Fruit fly (Drosophila melanogaster): ENCODE results near the gene DIP-epsilon.

The DIP-epsilon gene

DNA sequence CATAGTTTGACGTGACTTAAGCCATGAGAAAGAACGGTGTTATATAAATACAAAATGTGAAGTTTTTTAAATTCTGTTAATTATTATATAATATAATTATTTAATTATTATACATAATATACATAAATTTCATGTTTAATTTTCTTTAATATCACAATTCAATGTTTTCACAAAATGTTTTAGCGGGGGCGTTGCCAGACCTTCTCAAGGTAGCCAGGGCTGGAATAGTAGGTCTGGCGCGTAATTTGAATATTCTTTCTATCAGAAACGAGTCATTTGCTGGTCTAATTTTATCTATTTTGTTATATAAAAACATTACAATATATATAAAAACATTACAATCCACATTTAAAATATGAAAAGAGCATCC, 37.2 kb upstream of the DIP-epsilon start, which contains the start of gene Acox3 (continued):
- no peak for TF ChIP-seq hbn (GFP tag; IDR thresholded peaks at IDR 0.05; ENCODE audit: partially characterized antibody)
- TF ChIP-seq CG3847 (GFP tag; IDR thresholded peaks at IDR 0.05), result peak; percentile 32; the same call in 1 of the 2 replicates
- no peak for TF ChIP-seq CG6272 (GFP tag; IDR thresholded peaks at IDR 0.05)
- no peak for TF ChIP-seq Myb (GFP tag; optimal IDR thresholded peaks at IDR 0.05)
- TF ChIP-seq MTF-1 (GFP tag; optimal IDR thresholded peaks at IDR 0.05; ENCODE audit: borderline replicate concordance), result no peak
- TF ChIP-seq CG15269 (tag; optimal IDR thresholded peaks at IDR 0.05), result no peak
- TF ChIP-seq CG12659 (GFP tag; optimal IDR thresholded peaks at IDR 0.05), result no peak
- TF ChIP-seq D19A (tag; optimal IDR thresholded peaks at IDR 0.05), result peak; percentile 7
- no peak for TF ChIP-seq Sry-β (GFP tag; optimal IDR thresholded peaks at IDR 0.05)
- no peak for TF ChIP-seq CG1602 (GFP tag; optimal IDR thresholded peaks at IDR 0.05)
- TF ChIP-seq HmgD (GFP tag; optimal IDR thresholded peaks at IDR 0.05), result no peak
- TF ChIP-seq Taf1 (GFP tag; IDR thresholded peaks at IDR 0.05), result no peak
- no peak for TF ChIP-seq Lpt (GFP tag; optimal IDR thresholded peaks at IDR 0.05)
- no peak for TF ChIP-seq CG12236 (GFP tag; optimal IDR thresholded peaks at IDR 0.05)
- no peak for TF ChIP-seq Camta (GFP tag; optimal IDR thresholded peaks at IDR 0.05)
- TF ChIP-seq CG42726 (GFP tag; IDR thresholded peaks at IDR 0.05; ENCODE audit: partially characterized antibody), result no peak
- no peak for TF ChIP-seq CG6854 (GFP tag; optimal IDR thresholded peaks at IDR 0.05)
- peak; percentile 35 for TF ChIP-seq CG3995 (GFP tag; optimal IDR thresholded peaks at IDR 0.05)
- TF ChIP-seq Jarid2 (GFP tag; optimal IDR thresholded peaks at IDR 0.05), result no peak
- no peak for TF ChIP-seq CG14965 (GFP tag; optimal IDR thresholded peaks at IDR 0.05; ENCODE audit: borderline replicate concordance)
- TF ChIP-seq Nf-YC (tag; optimal IDR thresholded peaks at IDR 0.05), result peak; percentile 15
- TF ChIP-seq dpn (GFP tag; optimal IDR thresholded peaks at IDR 0.05), result no peak
- no peak for TF ChIP-seq CG8478 (optimal IDR thresholded peaks at IDR 0.05)
- no peak for TF ChIP-seq fd102C (GFP tag; optimal IDR thresholded peaks at IDR 0.05)
- TF ChIP-seq D19B (GFP tag; optimal IDR thresholded peaks at IDR 0.05), result no peak
- TF ChIP-seq GATAe (GFP tag; conservative IDR thresholded peaks at IDR 0.05), result no peak
- TF ChIP-seq YL-1 (GFP tag; optimal IDR thresholded peaks at IDR 0.05), result peak; percentile 43
- peak; percentile 96 for TF ChIP-seq E2f2 (GFP tag; IDR thresholded peaks at IDR 0.05)
- no peak for TF ChIP-seq pho (GFP tag; optimal IDR thresholded peaks at IDR 0.05)
- no peak for TF ChIP-seq zf30C (GFP tag; optimal IDR thresholded peaks at IDR 0.05)
- peak; percentile 41 for TF ChIP-seq sens (GFP tag)
- no peak for TF ChIP-seq CG1233 (GFP tag; optimal IDR thresholded peaks at IDR 0.05)
- no peak for TF ChIP-seq zen2 (GFP tag; IDR thresholded peaks at IDR 0.05; ENCODE audit: partially characterized antibody)
- TF ChIP-seq CG3838 (GFP tag; optimal IDR thresholded peaks at IDR 0.05), result no peak
- no peak for TF ChIP-seq z (GFP tag; IDR thresholded peaks at IDR 0.05)
- no peak for TF ChIP-seq E2f1 (GFP tag; IDR thresholded peaks at IDR 0.05)
- 0 out of 3 replicates have a peak, but pooled peaks have one; percentile 24 for TF ChIP-seq CG17361 (GFP tag; IDR thresholded peaks at IDR 0.05)
- no peak for TF ChIP-seq ham (GFP tag; IDR thresholded peaks at IDR 0.05)
- TF ChIP-seq CG14710 (tag; optimal IDR thresholded peaks at IDR 0.05), result peak; percentile 59
- peak; percentile 19 for TF ChIP-seq CG18262 (tag; optimal IDR thresholded peaks at IDR 0.05)
- TF ChIP-seq cg (GFP tag; optimal IDR thresholded peaks at IDR 0.05), result no peak

DNA sequence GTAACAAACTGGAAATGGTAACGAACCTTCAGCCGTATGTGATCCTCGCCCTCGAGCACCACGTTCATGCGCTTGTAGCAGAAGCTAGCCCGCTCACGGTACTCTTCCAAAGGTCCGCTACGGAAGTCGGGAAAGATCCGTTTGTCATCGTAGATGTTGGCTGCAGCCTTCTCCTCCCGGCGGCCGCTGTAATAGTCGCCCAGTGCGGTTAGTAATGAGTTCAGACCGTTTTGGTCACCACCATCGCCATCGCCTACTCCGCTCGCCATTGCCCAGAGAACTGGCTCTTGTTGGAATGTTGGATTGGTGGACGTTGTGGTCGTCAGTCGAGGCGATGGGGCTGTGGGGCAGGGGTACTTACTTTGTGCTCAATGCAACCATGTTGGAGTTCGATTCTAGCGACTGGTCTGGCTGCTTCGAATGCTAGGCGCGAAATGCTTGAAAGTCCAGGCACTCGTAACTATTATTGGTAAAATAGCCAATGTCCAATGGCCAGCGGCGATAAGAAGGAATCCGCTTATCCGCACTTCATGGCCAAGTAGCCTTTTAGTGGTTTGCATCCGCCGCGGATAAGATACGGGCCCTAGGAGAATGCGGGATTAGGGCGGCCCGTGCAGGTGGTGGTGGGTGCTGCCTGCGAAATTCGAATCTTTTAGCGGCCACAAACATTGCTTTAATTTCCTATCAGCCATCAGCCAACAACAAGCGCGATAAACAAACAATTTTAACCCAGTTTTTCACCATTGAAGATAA, 36.6 kb upstream of the DIP-epsilon start:
- no peak for TF ChIP-seq jumu (GFP tag; optimal IDR thresholded peaks at IDR 0.05)
- no peak for TF ChIP-seq nau (GFP tag; optimal IDR thresholded peaks at IDR 0.05)
- TF ChIP-seq h (optimal IDR thresholded peaks at IDR 0.05), result no peak
- TF ChIP-seq mirr (GFP tag; optimal IDR thresholded peaks at IDR 0.05), result peak; percentile 55
- TF ChIP-seq BtbVII (GFP tag; optimal IDR thresholded peaks at IDR 0.05), result peak; percentile 18
- TF ChIP-seq ranshi (GFP tag; IDR thresholded peaks at IDR 0.05), result no peak
- TF ChIP-seq CG1832 (GFP tag; optimal IDR thresholded peaks at IDR 0.05), result no peak
- no peak for TF ChIP-seq maf-S (GFP tag; optimal IDR thresholded peaks at IDR 0.05)
- TF ChIP-seq CG7745 (tag; optimal IDR thresholded peaks at IDR 0.05), result no peak
- peak; percentile 3 for TF ChIP-seq Meics (GFP tag; optimal IDR thresholded peaks at IDR 0.05)
- peak; percentile 20 for TF ChIP-seq gcm (GFP tag; optimal IDR thresholded peaks at IDR 0.05)
- no peak for TF ChIP-seq CG8478 (optimal IDR thresholded peaks at IDR 0.05)
- no peak for TF ChIP-seq CG17359 (tag; optimal IDR thresholded peaks at IDR 0.05)
